Worm (Caenorhabditis elegans): ENCODE results near the gene arrd-12.
A peak's percentile ranks its signal among the peaks of the same experiment; 100 is the strongest.

Gene arrd-12

DNA sequence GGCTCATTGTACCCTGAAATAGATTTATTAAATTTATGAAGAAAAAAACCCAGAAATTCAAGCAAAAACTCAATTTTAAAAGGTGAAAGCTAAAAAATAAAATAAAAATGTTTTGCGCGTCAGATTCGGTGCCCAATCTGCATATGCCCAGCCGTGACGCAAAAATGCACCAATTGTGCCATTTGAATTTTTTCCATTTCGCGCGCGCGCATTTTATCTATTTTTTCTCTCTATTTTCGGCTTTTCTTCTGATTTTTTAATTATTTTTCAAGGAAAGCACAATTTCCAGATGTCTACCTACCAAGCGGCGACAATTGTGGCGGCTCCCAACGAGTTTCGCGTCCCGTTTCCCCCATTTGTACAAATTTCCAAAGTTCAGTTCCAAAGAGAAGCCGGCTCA is 40.3 kb upstream of the arrd-12 start, which contains the start of the genes Y54G9A.7 and bub-3:
Y54G9A.7 (minus strand) TSS at position 7 of the 400 bp plus-strand sequence.
bub-3 (plus strand) TSS at position 270 of the 400 bp plus-strand sequence.
- TF ChIP-seq ztf-16 (tag; optimal IDR thresholded peaks at IDR 0.05) (no peak), ceh-9 (tag; optimal IDR thresholded peaks at IDR 0.05) (no peak), sox-4 (tag; optimal IDR thresholded peaks at IDR 0.05) (no peak), ref-2 (tag; optimal IDR thresholded peaks at IDR 0.05) (no peak), ama-1 (optimal IDR thresholded peaks at IDR 0.05) (no peak), ceh-45 (GFP tag; IDR thresholded peaks at IDR 0.05) (no peak), unc-42 (tag; optimal IDR thresholded peaks at IDR 0.05) (peak; percentile 23), ceh-48 (tag; optimal IDR thresholded peaks at IDR 0.05) (no peak)

DNA sequence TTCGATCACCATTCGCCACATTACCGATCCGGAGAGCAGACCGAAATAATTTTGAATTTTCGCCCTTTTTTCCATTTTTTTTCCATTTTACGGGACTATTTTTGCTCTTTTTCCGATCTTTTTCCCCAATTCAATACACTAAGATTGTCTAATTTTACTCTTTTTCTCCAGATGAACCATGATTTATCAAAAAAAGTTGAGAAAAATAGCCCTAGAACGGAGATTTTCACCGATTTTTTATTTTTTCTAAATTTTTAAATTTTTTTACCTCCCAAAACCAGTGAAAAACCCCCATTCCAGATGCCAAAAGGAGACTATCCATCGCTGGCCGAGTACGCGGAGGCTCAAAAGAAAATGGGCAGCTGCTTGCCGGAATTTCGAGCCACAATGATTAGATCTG is 36.6 kb upstream of the arrd-12 start, which contains the start of gene Y54G9A.9:
Y54G9A.9 (plus strand) TSS at position 301 of the 400 bp plus-strand sequence.
- TF ChIP-seq ceh-22 (tag; optimal IDR thresholded peaks at IDR 0.05), result no peak
- no peak for TF ChIP-seq hlh-6 (tag; optimal IDR thresholded peaks at IDR 0.05)
- TF ChIP-seq zip-5 (tag; optimal IDR thresholded peaks at IDR 0.05), result no peak
- no peak for TF ChIP-seq nhr-11 (tag; optimal IDR thresholded peaks at IDR 0.05)
- no peak for TF ChIP-seq pha-4 (tag; optimal IDR thresholded peaks at IDR 0.05)
- TF ChIP-seq ceh-2 (tag; optimal IDR thresholded peaks at IDR 0.05), result no peak
- TF ChIP-seq sox-2 (GFP tag; IDR thresholded peaks at IDR 0.05), result no peak
- no peak for TF ChIP-seq elt-4 (tag; optimal IDR thresholded peaks at IDR 0.05)
- no peak for TF ChIP-seq lim-6 (tag; optimal IDR thresholded peaks at IDR 0.05)
- TF ChIP-seq madf-2 (tag; optimal IDR thresholded peaks at IDR 0.05), result no peak
- TF ChIP-seq ahr-1 (tag; optimal IDR thresholded peaks at IDR 0.05), result no peak
- no peak for TF ChIP-seq lin-11 (tag; optimal IDR thresholded peaks at IDR 0.05)
- no peak for TF ChIP-seq ceh-30 (tag; optimal IDR thresholded peaks at IDR 0.05)
- TF ChIP-seq hlh-8 (tag; optimal IDR thresholded peaks at IDR 0.05), result no peak
- no peak for TF ChIP-seq tbx-7 (tag; optimal IDR thresholded peaks at IDR 0.05)
- no peak for TF ChIP-seq fax-1 (tag; optimal IDR thresholded peaks at IDR 0.05)

- no peak for TF ChIP-seq pax-1 (tag; optimal IDR thresholded peaks at IDR 0.05)
- TF ChIP-seq dmd-4 (tag; optimal IDR thresholded peaks at IDR 0.05; ENCODE audit: borderline replicate concordance), result no peak
- no peak for TF ChIP-seq gmeb-2 (tag; optimal IDR thresholded peaks at IDR 0.05)
- no peak for TF ChIP-seq nhr-232 (tag; optimal IDR thresholded peaks at IDR 0.05)
These were observed 33.9 kb upstream of the arrd-12 start for ce11 chrII:13732146-13732545.

DNA sequence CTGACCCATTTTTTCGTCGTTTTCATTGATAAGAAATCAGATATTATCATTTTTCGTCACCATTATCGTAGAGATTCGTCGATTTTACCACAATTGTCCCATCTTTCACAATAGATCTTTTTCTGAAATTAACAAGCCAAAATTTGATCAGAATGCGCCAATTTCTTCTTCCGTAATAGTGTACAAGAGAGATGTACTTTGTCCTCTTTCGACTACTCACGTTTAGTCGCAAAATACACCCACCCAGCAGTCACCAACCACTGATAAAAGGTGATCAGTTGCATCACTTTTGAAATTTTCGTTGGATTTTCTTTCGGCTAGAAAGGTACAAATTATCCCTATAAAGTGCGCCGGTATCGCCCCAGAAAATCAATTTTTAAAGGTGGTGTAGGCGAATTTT is 33.5 kb upstream of the arrd-12 start:
- TF ChIP-seq Y22D7AL.16 (tag; optimal IDR thresholded peaks at IDR 0.05) (no peak), ceh-18 (tag; optimal IDR thresholded peaks at IDR 0.05) (no peak), tbx-2 (tag; optimal IDR thresholded peaks at IDR 0.05) (no peak), ceh-24 (tag; optimal IDR thresholded peaks at IDR 0.05) (no peak)

ce11 chrII:13736089-13736488 is 30.0 kb upstream of the arrd-12 start, which contains the start of gene R06B9.5:
Gene R06B9.5 (plus strand): TSS chrII:13736320.
- TF ChIP-seq odd-2 (tag; optimal IDR thresholded peaks at IDR 0.05) (no peak), madf-2 (tag; optimal IDR thresholded peaks at IDR 0.05) (peak; percentile 40)

ce11 chrII:13736906-13737305 is 29.1 kb upstream of the arrd-12 start:
- peak; percentile 2 for TF ChIP-seq elt-2 (tag; optimal IDR thresholded peaks at IDR 0.05)
- TF ChIP-seq ceh-45 (GFP tag; IDR thresholded peaks at IDR 0.05), result no peak
- TF ChIP-seq unc-55 (GFP tag; optimal IDR thresholded peaks at IDR 0.05), result peak; percentile 25
- no peak for TF ChIP-seq pax-1 (tag; optimal IDR thresholded peaks at IDR 0.05)

Data from whole organism, late embryonic.